Worm (Caenorhabditis elegans) whole organism, late embryonic: Measurements from ENCODE around the gene R12B2.8.

Experiments used
- F13H6.1 ChIP-seq: sonication (generic microtip); optimal IDR thresholded peaks from 2 replicates; lab custom pipeline; 2016; ENCODE audit warnings: missing genetic modification characterization, missing compliant biosample characterization
- K09A11.1 ChIP-seq: sonication (generic microtip); optimal IDR thresholded peaks from 2 replicates; lab custom pipeline; 2017; ENCODE audit warnings: antibody characterized with exemption, mild to moderate bottlenecking, missing genetic modification characterization, missing compliant biosample characterization; ENCODE audit not compliant: insufficient read depth
- fkh-10 ChIP-seq: fragments of 150-350 bp; optimal IDR thresholded peaks from 2 replicates; lab custom pipeline; 2014; ENCODE audit warnings: missing biosample characterization, missing genetic modification reagents, missing genetic modification characterization
- nfya-1 ChIP-seq: sonication (generic microtip); optimal IDR thresholded peaks from 2 replicates; lab custom pipeline; 2017; ENCODE audit warnings: missing genetic modification characterization, mild to moderate bottlenecking, missing compliant biosample characterization, antibody characterized with exemption, moderate library complexity
- npax-4 ChIP-seq: sonication (generic microtip); optimal IDR thresholded peaks from 2 replicates; lab custom pipeline; 2016; ENCODE audit warnings: missing genetic modification characterization, missing compliant biosample characterization
- pha-4 ChIP-seq: fragments of 150-350 bp; optimal IDR thresholded peaks from 2 replicates; lab custom pipeline; 2018; ENCODE audit warnings: missing biosample characterization, missing genetic modification reagents, missing genetic modification characterization
- rnt-1 ChIP-seq: sonication (generic microtip); optimal IDR thresholded peaks from 2 replicates; lab custom pipeline; 2016; ENCODE audit warnings: missing genetic modification characterization, missing compliant biosample characterization

- no peak for TF ChIP-seq fkh-10
- TF ChIP-seq npax-4 (tag; lab: Kevin White, UChicago) = no peak
- TF ChIP-seq rnt-1 (tag; lab: Kevin White, UChicago) = no peak
- no peak for TF ChIP-seq pha-4 (tag; lab: Kevin White, UChicago)
- TF ChIP-seq K09A11.1 (tag; lab: Kevin White, UChicago) = no peak
- no peak for TF ChIP-seq F13H6.1
- TF ChIP-seq nfya-1 = no peak
Measured at ce11 chrIII:5832442-5832841, 8.7 kb downstream of the R12B2.8 start.
